Fruit fly (Drosophila melanogaster) whole organism, embryonic: ENCODE results near the gene CG17221.

Experiments used
- Ada2b ChIP-seq: fragments of 200-800 bp; sonication (Bioruptor generic); IDR thresholded peaks from 2 replicates; pipeline ENCODE4 v1.3.6; 2022; ENCODE audit warnings: missing biosample characterization, missing genetic modification characterization
- B-H1 ChIP-seq: fragments of 200-800 bp; sonication (Bioruptor generic); IDR thresholded peaks from 3 replicates; pipeline ENCODE4 v1.3.6; 2022; ENCODE audit warnings: missing biosample characterization, missing genetic modification characterization
- CG11456 ChIP-seq: fragments of 200-800 bp; sonication (Bioruptor generic); IDR thresholded peaks from 3 replicates; pipeline ENCODE4 v1.3.6; 2022; ENCODE audit warnings: missing biosample characterization, missing genetic modification characterization
- CG12744 ChIP-seq: fragments of 200-800 bp; sonication (Bioruptor generic); optimal IDR thresholded peaks from 2 replicates; lab custom pipeline; 2016; ENCODE audit warnings: missing biosample characterization, missing genetic modification characterization
- CG13624 ChIP-seq: fragments of 200-800 bp; sonication (Bioruptor generic); optimal IDR thresholded peaks from 2 replicates; lab custom pipeline; 2016; ENCODE audit warnings: missing biosample characterization, missing genetic modification characterization
- CG15514 ChIP-seq: fragments of 200-800 bp; sonication (Bioruptor generic); optimal IDR thresholded peaks from 3 replicates; lab custom pipeline; 2017; ENCODE audit warnings: missing biosample characterization, missing genetic modification characterization, mild to moderate bottlenecking, moderate library complexity, missing genetic modification reagents
- CG15601 ChIP-seq: fragments of 200-800 bp; sonication (Bioruptor generic); optimal IDR thresholded peaks from 3 replicates; lab custom pipeline; 2019; ENCODE audit warnings: missing biosample characterization, mild to moderate bottlenecking, missing genetic modification characterization, moderate library complexity
- CG16863 ChIP-seq: fragments of 200-800 bp; sonication (Bioruptor generic); optimal IDR thresholded peaks from 3 replicates; lab custom pipeline; 2016; ENCODE audit warnings: missing biosample characterization, missing genetic modification characterization
- CG17361 ChIP-seq: fragments of 200-800 bp; sonication (Bioruptor generic); IDR thresholded peaks from 3 replicates; pipeline ENCODE4 v1.3.6; 2022; ENCODE audit warnings: missing biosample characterization, missing genetic modification characterization
- CG18011 ChIP-seq: fragments of 200-800 bp; sonication (Bioruptor generic); optimal IDR thresholded peaks from 2 replicates; lab custom pipeline; 2017; ENCODE audit warnings: missing biosample characterization, missing genetic modification characterization, mild to moderate bottlenecking, moderate library complexity, missing genotype
- CG31365 ChIP-seq: fragments of 200-800 bp; sonication (Bioruptor generic); optimal IDR thresholded peaks from 2 replicates; lab custom pipeline; 2018; ENCODE audit warnings: missing biosample characterization, mild to moderate bottlenecking, missing genetic modification characterization
- CG3281 ChIP-seq: fragments of 200-800 bp; sonication (Bioruptor generic); optimal IDR thresholded peaks from 3 replicates; lab custom pipeline; 2017; ENCODE audit warnings: missing biosample characterization, mild to moderate bottlenecking, missing genetic modification characterization
- CG4360 ChIP-seq: fragments of 200-800 bp; sonication (Bioruptor generic); IDR thresholded peaks from 2 replicates; pipeline ENCODE4 v1.3.6; 2022; ENCODE audit warnings: missing biosample characterization, missing genetic modification characterization
- CG4707 ChIP-seq: fragments of 200-800 bp; sonication (Bioruptor generic); optimal IDR thresholded peaks from 2 replicates; lab custom pipeline; 2018; ENCODE audit warnings: missing biosample characterization, mild to moderate bottlenecking, missing genetic modification characterization, moderate library complexity
- CG5245 ChIP-seq: fragments of 200-800 bp; sonication (Bioruptor generic); optimal IDR thresholded peaks from 3 replicates; lab custom pipeline; 2016; ENCODE audit warnings: missing biosample characterization, missing genetic modification characterization
- CG5953 ChIP-seq: fragments of 200-800 bp; sonication (Bioruptor generic); IDR thresholded peaks from 2 replicates; pipeline ENCODE4 v1.3.6; 2022; ENCODE audit warnings: missing biosample characterization, missing genetic modification characterization
- CG8388 ChIP-seq: fragments of 200-800 bp; sonication (Bioruptor generic); optimal IDR thresholded peaks from 2 replicates; lab custom pipeline; 2019; ENCODE audit warnings: missing biosample characterization, mild to moderate bottlenecking, missing genetic modification characterization, moderate library complexity
- CG8765 ChIP-seq: fragments of 200-800 bp; sonication (Bioruptor generic); IDR thresholded peaks from 2 replicates; pipeline ENCODE4 v1.3.6; 2022; ENCODE audit warnings: missing biosample characterization, missing genetic modification characterization
- CG9817 ChIP-seq: fragments of 200-800 bp; sonication (Bioruptor generic); optimal IDR thresholded peaks from 2 replicates; lab custom pipeline; 2018; ENCODE audit warnings: missing biosample characterization, mild to moderate bottlenecking, missing genetic modification characterization, moderate library complexity
- Dek ChIP-seq: fragments of 200-800 bp; sonication (Bioruptor generic); optimal IDR thresholded peaks from 3 replicates; lab custom pipeline; 2019; ENCODE audit warnings: missing biosample characterization, mild to moderate bottlenecking, missing genetic modification characterization, moderate library complexity
- Meics ChIP-seq: fragments of 200-800 bp; sonication (Bioruptor generic); optimal IDR thresholded peaks from 2 replicates; lab custom pipeline; 2017; ENCODE audit warnings: missing biosample characterization, mild to moderate bottlenecking, missing genetic modification characterization
- Mrtf ChIP-seq: fragments of 200-800 bp; sonication (Bioruptor generic); IDR thresholded peaks from 3 replicates; pipeline ENCODE4 v1.3.6; 2022; ENCODE audit warnings: missing biosample characterization, missing genetic modification characterization
- Nf-YA ChIP-seq: fragments of 200-800 bp; sonication (Bioruptor generic); IDR thresholded peaks from 2 replicates; pipeline ENCODE4 v1.3.6; 2022; ENCODE audit warnings: missing biosample characterization, missing genetic modification characterization
- Nf-YB ChIP-seq: fragments of 200-800 bp; sonication (Bioruptor generic); optimal IDR thresholded peaks from 3 replicates; lab custom pipeline; 2019; ENCODE audit warnings: missing biosample characterization, mild to moderate bottlenecking, missing genetic modification characterization, moderate library complexity
- Poxn ChIP-seq: fragments of 200-800 bp; sonication (Bioruptor generic); IDR thresholded peaks from 2 replicates; pipeline ENCODE4 v1.3.6; 2022; ENCODE audit warnings: missing biosample characterization, missing genetic modification characterization
- Ptx1 ChIP-seq: fragments of 200-800 bp; sonication (Bioruptor generic); IDR thresholded peaks from 2 replicates; pipeline ENCODE4 v1.3.6; 2022; ENCODE audit warnings: missing biosample characterization, missing genetic modification characterization
- Sry-δ ChIP-seq: fragments of 200-800 bp; sonication (Bioruptor generic); optimal IDR thresholded peaks from 2 replicates; lab custom pipeline; 2016; ENCODE audit warnings: missing biosample characterization, missing genetic modification characterization
- Stat92E ChIP-seq, 3 experiments: fragments of >200 bp in 2 of 3; fragments of 200-800 bp in 1 of 3; sonication (Bioruptor generic) in 1 of 3; optimal IDR thresholded peaks; 2 replicates each; lab custom pipeline; 2017 to 2019; ENCODE audit warnings: missing biosample characterization in 3 of 3, missing genetic modification characterization in 3 of 3, mild to moderate bottlenecking in 1 of 3, moderate library complexity in 1 of 3
- Trl ChIP-seq, 3 experiments: fragments of >200 bp in 2 of 3; fragments of 200-800 bp in 1 of 3; sonication (Bioruptor generic) in 1 of 3; optimal IDR thresholded peaks; 2 replicates in 1 of 3; 3 replicates in 2 of 3; lab custom pipeline; 2016 to 2017; ENCODE audit warnings: missing biosample characterization in 1 of 3, missing genetic modification characterization in 1 of 3
- aop ChIP-seq: fragments of 200-800 bp; sonication (Bioruptor generic); IDR thresholded peaks from 2 replicates; pipeline ENCODE4 v1.3.6; 2022; ENCODE audit warnings: missing biosample characterization, missing genetic modification characterization
- ara ChIP-seq: fragments of 200-800 bp; sonication (Bioruptor generic); IDR thresholded peaks from 2 replicates; pipeline ENCODE4 v1.3.6; 2022; ENCODE audit warnings: missing biosample characterization, missing genetic modification characterization
- ato ChIP-seq: fragments of 200-800 bp; sonication (Bioruptor generic); IDR thresholded peaks from 2 replicates; pipeline ENCODE4 v1.3.6; 2022; ENCODE audit warnings: missing biosample characterization, missing genetic modification characterization; ENCODE audit not compliant: partially characterized antibody
- br ChIP-seq: fragments of >200 bp; optimal IDR thresholded peaks from 2 replicates; lab custom pipeline; 2017
- chif ChIP-seq, 2 experiments: fragments of 200-800 bp; sonication (Bioruptor generic); optimal IDR thresholded peaks; 3 replicates each; lab custom pipeline; 2016; ENCODE audit warnings: missing biosample characterization in 2 of 2, missing genetic modification characterization in 2 of 2
- crol ChIP-seq: fragments of 200-800 bp; sonication (Bioruptor generic); IDR thresholded peaks from 2 replicates; pipeline ENCODE4 v1.3.6; 2022; ENCODE audit warnings: missing biosample characterization, missing genetic modification characterization
- dpn ChIP-seq, 2 experiments: fragments of 200-800 bp; sonication (Bioruptor generic); optimal IDR thresholded peaks; 3 replicates each; lab custom pipeline; 2016; ENCODE audit warnings: missing biosample characterization in 2 of 2, missing genetic modification characterization in 2 of 2
- dysf ChIP-seq: fragments of 200-800 bp; sonication (Bioruptor generic); IDR thresholded peaks from 3 replicates; pipeline ENCODE4 v1.3.6; 2022; ENCODE audit warnings: missing biosample characterization, missing genetic modification characterization
- fd102C ChIP-seq: fragments of 200-800 bp; sonication (Bioruptor generic); optimal IDR thresholded peaks from 2 replicates; lab custom pipeline; 2018; ENCODE audit warnings: missing biosample characterization, mild to moderate bottlenecking, missing genetic modification characterization, moderate library complexity
- fru ChIP-seq: fragments of >200 bp; optimal IDR thresholded peaks from 2 replicates; lab custom pipeline; 2017
- gem ChIP-seq: fragments of 200-800 bp; sonication (Bioruptor generic); optimal IDR thresholded peaks from 2 replicates; lab custom pipeline; 2019; ENCODE audit warnings: missing biosample characterization, mild to moderate bottlenecking, missing genetic modification characterization, moderate library complexity
- grn ChIP-seq: fragments of 200-800 bp; sonication (Bioruptor generic); optimal IDR thresholded peaks from 3 replicates; lab custom pipeline; 2017; ENCODE audit warnings: missing biosample characterization, missing genetic modification characterization
- gro ChIP-seq: fragments of 200-800 bp; sonication (Bioruptor generic); optimal IDR thresholded peaks from 2 replicates; lab custom pipeline; 2016; ENCODE audit warnings: missing biosample characterization, missing genetic modification characterization
- jigr1 ChIP-seq: fragments of 200-800 bp; sonication (Bioruptor generic); IDR thresholded peaks from 3 replicates; pipeline ENCODE4 v1.3.6; 2022; ENCODE audit warnings: missing biosample characterization, missing genetic modification characterization
- lilli ChIP-seq: fragments of 200-800 bp; sonication (Bioruptor generic); optimal IDR thresholded peaks from 3 replicates; lab custom pipeline; 2016; ENCODE audit warnings: missing biosample characterization, missing genetic modification characterization
- nau ChIP-seq: fragments of 200-800 bp; sonication (Bioruptor generic); optimal IDR thresholded peaks from 3 replicates; lab custom pipeline; 2017; ENCODE audit warnings: missing biosample characterization, mild to moderate bottlenecking, missing genetic modification characterization, missing genetic modification reagents
- schlank ChIP-seq: fragments of 200-800 bp; sonication (Bioruptor generic); optimal IDR thresholded peaks from 2 replicates; lab custom pipeline; 2018; ENCODE audit warnings: missing biosample characterization, mild to moderate bottlenecking, missing genetic modification characterization
- sd ChIP-seq: fragments of 200-800 bp; sonication (Bioruptor generic); optimal IDR thresholded peaks from 3 replicates; lab custom pipeline; 2018; ENCODE audit warnings: missing biosample characterization, mild to moderate bottlenecking, missing genetic modification characterization, moderate library complexity
- slp2 ChIP-seq: fragments of 200-800 bp; sonication (Bioruptor generic); optimal IDR thresholded peaks from 2 replicates; lab custom pipeline; 2016; ENCODE audit warnings: missing biosample characterization, missing genetic modification characterization
- stc ChIP-seq: fragments of 200-800 bp; sonication (Bioruptor generic); IDR thresholded peaks from 2 replicates; pipeline ENCODE4 v1.3.6; 2022; ENCODE audit warnings: missing biosample characterization, missing genetic modification characterization
- vnd ChIP-seq: fragments of 200-800 bp; sonication (Bioruptor generic); IDR thresholded peaks from 3 replicates; pipeline ENCODE4 v1.3.6; 2022; ENCODE audit warnings: missing biosample characterization, missing genetic modification characterization; ENCODE audit not compliant: partially characterized antibody

CG17221 gene

DNA sequence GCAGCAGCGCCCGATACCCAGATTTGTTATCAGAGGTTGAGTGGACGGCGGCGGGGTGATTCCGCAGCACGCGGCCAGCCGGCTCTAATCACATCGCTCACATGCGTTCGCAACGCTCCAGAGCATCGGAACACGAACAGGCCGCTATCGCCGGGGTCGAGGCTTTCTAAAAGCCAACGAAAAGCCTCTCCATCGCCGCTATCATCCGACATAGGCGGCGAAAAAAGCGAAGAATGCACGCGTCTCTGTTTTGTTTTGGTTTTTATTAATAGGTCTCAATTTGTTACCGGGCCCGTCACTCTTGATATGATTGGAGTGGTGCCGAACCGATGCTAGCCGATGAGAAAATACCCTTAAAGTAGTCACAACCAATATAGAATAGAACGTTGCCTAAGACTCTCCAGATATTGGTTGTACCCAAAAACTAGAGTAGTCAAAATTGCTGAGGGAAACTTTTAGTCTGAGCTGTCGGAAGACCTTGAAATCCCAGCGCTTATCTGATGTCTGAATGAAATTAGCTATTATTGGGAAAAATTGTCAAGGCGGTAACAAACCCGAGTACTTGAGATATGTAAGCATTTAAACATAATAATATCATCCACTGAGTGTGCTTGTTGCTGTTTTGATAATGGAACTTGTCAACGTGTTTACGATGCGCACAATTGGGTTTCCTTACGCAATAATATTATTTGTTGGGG, 2.3 kb downstream of the CG17221 start, which contains the start of gene CG17261 (continued):
- TF ChIP-seq CG8765 (GFP tag; lab: Robert Waterston, UW) = no peak
- TF ChIP-seq Meics (GFP tag; lab: Kevin White, UChicago) = peak; percentile 62
- no peak for TF ChIP-seq CG3281 (GFP tag; lab: Kevin White, UChicago)
- peak; percentile 38 for TF ChIP-seq CG13624 (GFP tag; lab: Kevin White, UChicago)
- peak; percentile 30 for TF ChIP-seq CG15514
- TF ChIP-seq Nf-YA (GFP tag; lab: Robert Waterston, UW) = no peak
- TF ChIP-seq fd102C (GFP tag; lab: Kevin White, UChicago) = no peak
- no peak for TF ChIP-seq stc (GFP tag; lab: Robert Waterston, UW)
- TF ChIP-seq Nf-YB (GFP tag; lab: Kevin White, UChicago) = no peak
- 0 out of 3 replicates have a peak, but pooled peaks have one; percentile 47 for TF ChIP-seq vnd (GFP tag; lab: Robert Waterston, UW)
- no peak for TF ChIP-seq jigr1 (GFP tag; lab: Robert Waterston, UW)
- peak; percentile 27; the same call in 1 of the 2 replicates for TF ChIP-seq ara (GFP tag; lab: Robert Waterston, UW)
- TF ChIP-seq CG31365 (tag; lab: Kevin White, UChicago) = no peak
- no peak for TF ChIP-seq Stat92E (GFP tag; optimal IDR thresholded peaks at IDR 0.05; lab: Kevin White, UChicago)
- no peak for TF ChIP-seq CG12744 (GFP tag; lab: Kevin White, UChicago)
- no peak for TF ChIP-seq CG5953 (GFP tag; lab: Robert Waterston, UW)
- peak; percentile 88 for TF ChIP-seq sd (tag; lab: Kevin White, UChicago)
- no peak for TF ChIP-seq Sry-δ (GFP tag; lab: Kevin White, UChicago)
- no peak for TF ChIP-seq B-H1 (GFP tag; lab: Robert Waterston, UW)
- peak; percentile 31 for TF ChIP-seq CG18011 (GFP tag; lab: Kevin White, UChicago)
- peak; percentile 65 for TF ChIP-seq schlank (tag; lab: Kevin White, UChicago)
- no peak for TF ChIP-seq chif (GFP tag; optimal IDR thresholded peaks at IDR 0.05; lab: Kevin White, UChicago)
- no peak for TF ChIP-seq aop (GFP tag; lab: Robert Waterston, UW)
- TF ChIP-seq CG17361 (GFP tag; lab: Robert Waterston, UW) = 0 out of 3 replicates have a peak, but pooled peaks have one; percentile 8
- TF ChIP-seq CG8388 = no peak
- no peak for TF ChIP-seq Trl (optimal IDR thresholded peaks at IDR 0.05; lab: Kevin White, UChicago)
- peak; percentile 37 for TF ChIP-seq Trl (GFP tag; optimal IDR thresholded peaks at IDR 0.05; lab: Kevin White, UChicago)
- peak; percentile 52 for TF ChIP-seq gem (tag; lab: Kevin White, UChicago)
- TF ChIP-seq ato (GFP tag; lab: Robert Waterston, UW) = no peak
- TF ChIP-seq CG4360 (GFP tag; lab: Robert Waterston, UW) = no peak
- TF ChIP-seq CG9817 = peak; percentile 33
- no peak for TF ChIP-seq CG5245
- TF ChIP-seq grn = peak; percentile 68
- TF ChIP-seq Poxn (GFP tag; lab: Robert Waterston, UW) = no peak
- peak; percentile 57; the same call in 2 of the 3 replicates for TF ChIP-seq dysf (GFP tag; lab: Robert Waterston, UW)
- TF ChIP-seq Ptx1 (GFP tag; lab: Robert Waterston, UW) = no peak
- peak; percentile 62 for TF ChIP-seq crol (GFP tag; lab: Robert Waterston, UW)
- TF ChIP-seq slp2 (GFP tag; lab: Kevin White, UChicago) = no peak
- no peak for TF ChIP-seq Mrtf (GFP tag; lab: Robert Waterston, UW)
- TF ChIP-seq Ada2b = no peak
- TF ChIP-seq CG16863 (GFP tag; lab: Kevin White, UChicago) = no peak
- peak; percentile 31 to 35 for TF ChIP-seq dpn (GFP tag; optimal IDR thresholded peaks at IDR 0.05; lab: Kevin White, UChicago)
- no peak for TF ChIP-seq CG4707 (GFP tag; lab: Kevin White, UChicago)
- no peak for TF ChIP-seq CG15601 (tag; lab: Kevin White, UChicago)
- peak; percentile 66 for TF ChIP-seq lilli
- TF ChIP-seq CG11456 (GFP tag; lab: Robert Waterston, UW) = peak; percentile 60; the same call in 1 of the 3 replicates
- no peak for TF ChIP-seq nau (GFP tag; lab: Kevin White, UChicago)
- TF ChIP-seq fru (lab: Kevin White, UChicago) = no peak
- TF ChIP-seq gro (GFP tag; lab: Kevin White, UChicago) = peak; percentile 90
- peak; percentile 21 for TF ChIP-seq Dek
- TF ChIP-seq br (lab: Kevin White, UChicago) = no peak
